Comparison of ENCODE assay signal across 1 fruit fly cellular context in the genomic region with DNA sequence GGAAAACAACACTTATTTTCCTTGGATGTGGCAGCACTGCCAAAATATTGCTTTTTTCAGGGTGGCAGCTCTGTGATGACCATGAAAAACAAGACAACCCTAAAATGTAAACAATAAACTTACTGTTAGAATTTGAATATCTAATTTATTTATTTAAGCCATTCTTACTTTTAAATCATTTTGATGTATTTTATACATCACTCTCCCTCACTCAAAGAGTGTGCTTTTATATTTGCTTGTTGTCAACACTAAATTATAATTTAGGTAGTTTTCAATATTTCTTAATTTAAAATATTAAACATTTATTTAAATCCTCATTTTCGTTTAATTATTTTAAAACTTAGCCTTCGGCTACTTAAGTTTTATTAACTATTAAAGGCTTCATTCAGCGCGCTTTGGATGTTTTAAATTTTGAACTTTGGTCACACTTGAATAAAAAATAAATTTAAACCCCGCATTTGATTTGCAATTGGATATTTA.
TF ChIP-seq lines count a peak whose summit lies in the region.

A gene (minus strand): TSS at position 39 of the 480 bp plus-strand sequence.
A gene (plus strand): TSS at position 415 of the 480 bp plus-strand sequence.

TF ChIP-seq in whole organism, embryonic, 481 proteins besides CTCF, POLR2A, EP300 and RAD21 (continued from another document and continues in another):
- no peak for TF ChIP-seq CG16779 (GFP tag; IDR thresholded peaks at IDR 0.05; lab: Robert Waterston, UW)
- TF ChIP-seq E2f1 (GFP tag; IDR thresholded peaks at IDR 0.05; lab: Robert Waterston, UW), result no peak
- no peak for TF ChIP-seq tll (GFP tag; optimal IDR thresholded peaks at IDR 0.05; lab: Kevin White, UChicago)
- no peak for TF ChIP-seq CG14860 (GFP tag; IDR thresholded peaks at IDR 0.05; lab: Robert Waterston, UW; ENCODE audit: partially characterized antibody)
- TF ChIP-seq cg (GFP tag; optimal IDR thresholded peaks at IDR 0.05; lab: Kevin White, UChicago), result no peak
- TF ChIP-seq CG10565 (GFP tag; optimal IDR thresholded peaks at IDR 0.05; lab: Kevin White, UChicago), result no peak
- no peak for TF ChIP-seq CG12104 (GFP tag; optimal IDR thresholded peaks at IDR 0.05; lab: Kevin White, UChicago)
- no peak for TF ChIP-seq CG4730 (GFP tag; IDR thresholded peaks at IDR 0.05; lab: Robert Waterston, UW)
- TF ChIP-seq Sry-δ (GFP tag; optimal IDR thresholded peaks at IDR 0.05; lab: Kevin White, UChicago), result peak; percentile 43
- TF ChIP-seq CG6654 (GFP tag; optimal IDR thresholded peaks at IDR 0.05; lab: Kevin White, UChicago), result no peak
- TF ChIP-seq hkb (optimal IDR thresholded peaks at IDR 0.05; lab: Kevin White, UChicago), result peak; percentile 3
- no peak for TF ChIP-seq hkb (GFP tag; IDR thresholded peaks at IDR 0.05; lab: Robert Waterston, UW)
- TF ChIP-seq Myb (GFP tag; optimal IDR thresholded peaks at IDR 0.05; lab: Kevin White, UChicago), result peak; percentile 91
- TF ChIP-seq CG7556 (GFP tag; optimal IDR thresholded peaks at IDR 0.05; lab: Kevin White, UChicago), result no peak
- no peak for TF ChIP-seq CG4707 (GFP tag; optimal IDR thresholded peaks at IDR 0.05; lab: Kevin White, UChicago)
- no peak for TF ChIP-seq br (optimal IDR thresholded peaks at IDR 0.05; lab: Kevin White, UChicago)
- no peak for TF ChIP-seq Dbx (GFP tag; IDR thresholded peaks at IDR 0.05; lab: Robert Waterston, UW)
- no peak for TF ChIP-seq CG31441 (GFP tag; IDR thresholded peaks at IDR 0.05; lab: Robert Waterston, UW)
- TF ChIP-seq disco-r (GFP tag; optimal IDR thresholded peaks at IDR 0.05; lab: Kevin White, UChicago), result no peak
- TF ChIP-seq Bgb (GFP tag; IDR thresholded peaks at IDR 0.05; lab: Robert Waterston, UW; ENCODE audit: partially characterized antibody), result no peak
- TF ChIP-seq odd (GFP tag; optimal IDR thresholded peaks at IDR 0.05; lab: Kevin White, UChicago), result no peak
- TF ChIP-seq Mad (GFP tag; optimal IDR thresholded peaks at IDR 0.05; lab: Kevin White, UChicago), result no peak
- no peak for TF ChIP-seq CG43689 (GFP tag; IDR thresholded peaks at IDR 0.05; lab: Robert Waterston, UW)
- no peak for TF ChIP-seq CG6765 (GFP tag; optimal IDR thresholded peaks at IDR 0.05; lab: Kevin White, UChicago)
- no peak for TF ChIP-seq bigmax (GFP tag; optimal IDR thresholded peaks at IDR 0.05; lab: Kevin White, UChicago)
- TF ChIP-seq wek (GFP tag; optimal IDR thresholded peaks at IDR 0.05; lab: Kevin White, UChicago), result no peak
- TF ChIP-seq CG12155 (GFP tag; optimal IDR thresholded peaks at IDR 0.05; lab: Kevin White, UChicago), result no peak
- no peak for TF ChIP-seq CG1602 (GFP tag; optimal IDR thresholded peaks at IDR 0.05; lab: Kevin White, UChicago)
- TF ChIP-seq CG15073 (GFP tag; optimal IDR thresholded peaks at IDR 0.05; lab: Kevin White, UChicago), result no peak
- TF ChIP-seq cad (GFP tag; optimal IDR thresholded peaks at IDR 0.05; lab: Kevin White, UChicago), result no peak
- TF ChIP-seq Sox102F (GFP tag; optimal IDR thresholded peaks at IDR 0.05; lab: Kevin White, UChicago), result no peak
- TF ChIP-seq jumu (GFP tag; optimal IDR thresholded peaks at IDR 0.05; lab: Kevin White, UChicago), result no peak
- peak; percentile 39 for TF ChIP-seq sens (GFP tag; lab: Kevin White, UChicago)
- TF ChIP-seq CG15479 (GFP tag; optimal IDR thresholded peaks at IDR 0.05; lab: Kevin White, UChicago), result no peak
- peak; percentile 25; the same call in 1 of the 3 replicates for TF ChIP-seq ci (GFP tag; IDR thresholded peaks at IDR 0.05; lab: Robert Waterston, UW)
- no peak for TF ChIP-seq CG11456 (GFP tag; IDR thresholded peaks at IDR 0.05; lab: Robert Waterston, UW)
- TF ChIP-seq CG4328 (GFP tag; optimal IDR thresholded peaks at IDR 0.05; lab: Kevin White, UChicago), result no peak
- no peak for TF ChIP-seq luna (GFP tag; optimal IDR thresholded peaks at IDR 0.05; lab: Kevin White, UChicago)
- TF ChIP-seq Chrac-16 (GFP tag; optimal IDR thresholded peaks at IDR 0.05; lab: Kevin White, UChicago), result no peak
- TF ChIP-seq eyg (GFP tag; optimal IDR thresholded peaks at IDR 0.05; lab: Kevin White, UChicago), result no peak
- peak; percentile 78 for TF ChIP-seq Dp (GFP tag; optimal IDR thresholded peaks at IDR 0.05; lab: Kevin White, UChicago)
- no peak for TF ChIP-seq Hr51 (GFP tag; optimal IDR thresholded peaks at IDR 0.05; lab: Kevin White, UChicago)
- TF ChIP-seq CG18619 (GFP tag; optimal IDR thresholded peaks at IDR 0.05; lab: Kevin White, UChicago), result no peak
- TF ChIP-seq otp (GFP tag; IDR thresholded peaks at IDR 0.05; lab: Robert Waterston, UW), result no peak
- TF ChIP-seq vvl (GFP tag; IDR thresholded peaks at IDR 0.05; lab: Robert Waterston, UW), result peak; percentile 44
- TF ChIP-seq Pdp1 (GFP tag; optimal IDR thresholded peaks at IDR 0.05; lab: Kevin White, UChicago), result no peak
- TF ChIP-seq Xbp1 (GFP tag; optimal IDR thresholded peaks at IDR 0.05; lab: Kevin White, UChicago), result peak; percentile 4
- no peak for TF ChIP-seq CG4282 (GFP tag; optimal IDR thresholded peaks at IDR 0.05; lab: Kevin White, UChicago)
- TF ChIP-seq CG17612 (GFP tag; IDR thresholded peaks at IDR 0.05; lab: Robert Waterston, UW), result no peak
- TF ChIP-seq pho (GFP tag; optimal IDR thresholded peaks at IDR 0.05; lab: Kevin White, UChicago), result peak; percentile 19
- no peak for TF ChIP-seq zf30C (GFP tag; optimal IDR thresholded peaks at IDR 0.05; lab: Kevin White, UChicago)
- TF ChIP-seq CG3281 (GFP tag; optimal IDR thresholded peaks at IDR 0.05; lab: Kevin White, UChicago), result no peak
- no peak for TF ChIP-seq CG18476 (GFP tag; optimal IDR thresholded peaks at IDR 0.05; lab: Kevin White, UChicago)
- no peak for TF ChIP-seq Max (GFP tag; optimal IDR thresholded peaks at IDR 0.05; lab: Kevin White, UChicago)
- no peak for TF ChIP-seq CG2678 (tag; optimal IDR thresholded peaks at IDR 0.05; lab: Kevin White, UChicago)
- no peak for TF ChIP-seq emc (GFP tag; optimal IDR thresholded peaks at IDR 0.05; lab: Kevin White, UChicago)
- no peak for TF ChIP-seq ERR (GFP tag; optimal IDR thresholded peaks at IDR 0.05; lab: Kevin White, UChicago)
- TF ChIP-seq nom (GFP tag; optimal IDR thresholded peaks at IDR 0.05; lab: Kevin White, UChicago), result no peak
- no peak for TF ChIP-seq CG5180 (GFP tag; optimal IDR thresholded peaks at IDR 0.05; lab: Kevin White, UChicago)
- no peak for TF ChIP-seq ATbp (GFP tag; optimal IDR thresholded peaks at IDR 0.05; lab: Kevin White, UChicago)
- TF ChIP-seq CG6813 (GFP tag; optimal IDR thresholded peaks at IDR 0.05; lab: Kevin White, UChicago), result no peak
- peak; percentile 57 for TF ChIP-seq Ets97D (GFP tag; optimal IDR thresholded peaks at IDR 0.05; lab: Kevin White, UChicago)
- no peak for TF ChIP-seq Hr3 (GFP tag; optimal IDR thresholded peaks at IDR 0.05; lab: Kevin White, UChicago)
- no peak for TF ChIP-seq Fer1 (GFP tag; optimal IDR thresholded peaks at IDR 0.05; lab: Kevin White, UChicago)
- TF ChIP-seq jing (GFP tag; optimal IDR thresholded peaks at IDR 0.05; lab: Kevin White, UChicago), result no peak
- TF ChIP-seq CG12219 (GFP tag; optimal IDR thresholded peaks at IDR 0.05; lab: Kevin White, UChicago), result no peak
- no peak for TF ChIP-seq CG10366 (GFP tag; IDR thresholded peaks at IDR 0.05; lab: Robert Waterston, UW)
- no peak for TF ChIP-seq CG7745 (tag; optimal IDR thresholded peaks at IDR 0.05; lab: Kevin White, UChicago)
- no peak for TF ChIP-seq gt (GFP tag; IDR thresholded peaks at IDR 0.05; lab: Robert Waterston, UW)
- no peak for TF ChIP-seq CG2889 (GFP tag; IDR thresholded peaks at IDR 0.05; lab: Robert Waterston, UW)
- no peak for TF ChIP-seq hth (optimal IDR thresholded peaks at IDR 0.05; lab: Kevin White, UChicago)
- TF ChIP-seq unc-4 (GFP tag; IDR thresholded peaks at IDR 0.05; lab: Robert Waterston, UW; ENCODE audit: partially characterized antibody), result no peak
- no peak for TF ChIP-seq Hr39 (optimal IDR thresholded peaks at IDR 0.05; lab: Kevin White, UChicago)
- peak; percentile 45 for TF ChIP-seq CG30020 (tag; optimal IDR thresholded peaks at IDR 0.05; lab: Kevin White, UChicago)
- peak; percentile 59; the same call in 2 of the 3 replicates for TF ChIP-seq CG17361 (GFP tag; IDR thresholded peaks at IDR 0.05; lab: Robert Waterston, UW)
- no peak for TF ChIP-seq ranshi (GFP tag; IDR thresholded peaks at IDR 0.05; lab: Robert Waterston, UW)
- TF ChIP-seq gsb (GFP tag; IDR thresholded peaks at IDR 0.05; lab: Robert Waterston, UW), result no peak
- TF ChIP-seq az2 (GFP tag; optimal IDR thresholded peaks at IDR 0.05; lab: Kevin White, UChicago), result no peak
- no peak for TF ChIP-seq hbn (GFP tag; IDR thresholded peaks at IDR 0.05; lab: Robert Waterston, UW; ENCODE audit: partially characterized antibody)
- no peak for TF ChIP-seq esg (GFP tag; conservative IDR thresholded peaks at IDR 0.05; lab: Robert Waterston, UW)
- no peak for TF ChIP-seq Hmx (GFP tag; optimal IDR thresholded peaks at IDR 0.05; lab: Kevin White, UChicago)
- peak; percentile 68 for TF ChIP-seq CG2116 (GFP tag; optimal IDR thresholded peaks at IDR 0.05; lab: Kevin White, UChicago)
- no peak for TF ChIP-seq CG12744 (GFP tag; optimal IDR thresholded peaks at IDR 0.05; lab: Kevin White, UChicago)
- TF ChIP-seq CoRest (tag; optimal IDR thresholded peaks at IDR 0.05; lab: Kevin White, UChicago), result peak; percentile 16
- TF ChIP-seq row (GFP tag; IDR thresholded peaks at IDR 0.05; lab: Robert Waterston, UW), result peak; percentile 29; the same call in 1 of the 3 replicates
- no peak for TF ChIP-seq Rx (GFP tag; IDR thresholded peaks at IDR 0.05; lab: Robert Waterston, UW)
- no peak for TF ChIP-seq chn (GFP tag; optimal IDR thresholded peaks at IDR 0.05; lab: Kevin White, UChicago)
- TF ChIP-seq CG9437 (GFP tag; optimal IDR thresholded peaks at IDR 0.05; lab: Kevin White, UChicago), result no peak
- peak; percentile 73 for TF ChIP-seq CG15514 (GFP tag; optimal IDR thresholded peaks at IDR 0.05; lab: Kevin White, UChicago)
- TF ChIP-seq Mes4 (GFP tag; optimal IDR thresholded peaks at IDR 0.05; lab: Kevin White, UChicago), result no peak
- TF ChIP-seq CG7963 (GFP tag; IDR thresholded peaks at IDR 0.05; lab: Robert Waterston, UW; ENCODE audit: partially characterized antibody), result no peak
- TF ChIP-seq CG14667 (GFP tag; IDR thresholded peaks at IDR 0.05; lab: Robert Waterston, UW), result no peak
- TF ChIP-seq shn (GFP tag; optimal IDR thresholded peaks at IDR 0.05; lab: Kevin White, UChicago), result no peak
- no peak for TF ChIP-seq Kr (GFP tag; optimal IDR thresholded peaks at IDR 0.05; lab: Kevin White, UChicago)
- no peak for TF ChIP-seq CG13296 (GFP tag; optimal IDR thresholded peaks at IDR 0.05; lab: Kevin White, UChicago)
- no peak for TF ChIP-seq CG18599 (GFP tag; optimal IDR thresholded peaks at IDR 0.05; lab: Kevin White, UChicago)
- no peak for TF ChIP-seq pita (GFP tag; optimal IDR thresholded peaks at IDR 0.05; lab: Kevin White, UChicago)
- no peak for TF ChIP-seq Fer2 (tag; optimal IDR thresholded peaks at IDR 0.05; lab: Kevin White, UChicago)
- no peak for TF ChIP-seq CG7786 (GFP tag; optimal IDR thresholded peaks at IDR 0.05; lab: Kevin White, UChicago)
- TF ChIP-seq usp (GFP tag; optimal IDR thresholded peaks at IDR 0.05; lab: Kevin White, UChicago), result no peak
- no peak for TF ChIP-seq CG32767 (GFP tag; IDR thresholded peaks at IDR 0.05; lab: Robert Waterston, UW)
- no peak for TF ChIP-seq chm (GFP tag; IDR thresholded peaks at IDR 0.05; lab: Robert Waterston, UW)
- no peak for TF ChIP-seq CG15269 (tag; optimal IDR thresholded peaks at IDR 0.05; lab: Kevin White, UChicago)
- no peak for TF ChIP-seq CG13123 (GFP tag; optimal IDR thresholded peaks at IDR 0.05; lab: Kevin White, UChicago)
- no peak for TF ChIP-seq CG14050 (GFP tag; IDR thresholded peaks at IDR 0.05; lab: Robert Waterston, UW)
- no peak for TF ChIP-seq fd96Cb (tag; optimal IDR thresholded peaks at IDR 0.05; lab: Kevin White, UChicago)
- TF ChIP-seq wdn (GFP tag; IDR thresholded peaks at IDR 0.05; lab: Robert Waterston, UW), result no peak
- peak; percentile 49; the same call in 1 of the 2 replicates for TF ChIP-seq onecut (GFP tag; IDR thresholded peaks at IDR 0.05; lab: Robert Waterston, UW)
- TF ChIP-seq Ets65A (GFP tag; lab: Kevin White, UChicago), result no peak
- no peak for TF ChIP-seq CG6854 (GFP tag; optimal IDR thresholded peaks at IDR 0.05; lab: Kevin White, UChicago)
- no peak for TF ChIP-seq rib (GFP tag; IDR thresholded peaks at IDR 0.05; lab: Robert Waterston, UW)
- no peak for TF ChIP-seq CG1647 (GFP tag; optimal IDR thresholded peaks at IDR 0.05; lab: Kevin White, UChicago)
- no peak for TF ChIP-seq CG6272 (GFP tag; IDR thresholded peaks at IDR 0.05; lab: Robert Waterston, UW)
- TF ChIP-seq MBD-R2 (GFP tag; IDR thresholded peaks at IDR 0.05; lab: Robert Waterston, UW), result peak; percentile 63
- TF ChIP-seq CG18764 (GFP tag; optimal IDR thresholded peaks at IDR 0.05; lab: Kevin White, UChicago), result no peak
- TF ChIP-seq Oaz (GFP tag; IDR thresholded peaks at IDR 0.05; lab: Robert Waterston, UW), result no peak
- no peak for TF ChIP-seq pnt (GFP tag; optimal IDR thresholded peaks at IDR 0.05; lab: Kevin White, UChicago)
- TF ChIP-seq CG11723 (GFP tag; optimal IDR thresholded peaks at IDR 0.05; lab: Kevin White, UChicago), result no peak
- TF ChIP-seq amos (GFP tag; IDR thresholded peaks at IDR 0.05; lab: Robert Waterston, UW; ENCODE audit: partially characterized antibody), result peak; percentile 30; the same call in 1 of the 2 replicates
- no peak for TF ChIP-seq CG5245 (GFP tag; optimal IDR thresholded peaks at IDR 0.05; lab: Kevin White, UChicago)
- no peak for TF ChIP-seq CG31365 (tag; optimal IDR thresholded peaks at IDR 0.05; lab: Kevin White, UChicago)
- no peak for TF ChIP-seq sqz (GFP tag; optimal IDR thresholded peaks at IDR 0.05; lab: Kevin White, UChicago)
- TF ChIP-seq dati (GFP tag; IDR thresholded peaks at IDR 0.05; lab: Robert Waterston, UW), result no peak
- no peak for TF ChIP-seq CG3838 (GFP tag; optimal IDR thresholded peaks at IDR 0.05; lab: Kevin White, UChicago)
- no peak for TF ChIP-seq CG17186 (GFP tag; optimal IDR thresholded peaks at IDR 0.05; lab: Kevin White, UChicago)
- no peak for TF ChIP-seq CG12769 (tag; optimal IDR thresholded peaks at IDR 0.05; lab: Kevin White, UChicago)
- TF ChIP-seq dan (GFP tag; IDR thresholded peaks at IDR 0.05; lab: Robert Waterston, UW), result no peak
- no peak for TF ChIP-seq gce (GFP tag; IDR thresholded peaks at IDR 0.05; lab: Robert Waterston, UW)
- peak; percentile 51 for TF ChIP-seq CG4617 (GFP tag; optimal IDR thresholded peaks at IDR 0.05; lab: Kevin White, UChicago; ENCODE audit: borderline replicate concordance)
- no peak for TF ChIP-seq psq (GFP tag; optimal IDR thresholded peaks at IDR 0.05; lab: Kevin White, UChicago)
- TF ChIP-seq trem (tag; optimal IDR thresholded peaks at IDR 0.05; lab: Kevin White, UChicago), result peak; percentile 82
- no peak for TF ChIP-seq Drgx (GFP tag; IDR thresholded peaks at IDR 0.05; lab: Robert Waterston, UW)
- no peak for TF ChIP-seq exex (tag; optimal IDR thresholded peaks at IDR 0.05; lab: Kevin White, UChicago)
